Worm (Caenorhabditis elegans) whole organism, midembryonic: ENCODE data around the gene F10G7.9.

ENCODE experiments used
- T22C8.4 ChIP-seq: fragments of 200-800 bp; sonication (Bioruptor generic); IDR thresholded peaks from 2 replicates; pipeline ENCODE4 v1.3.6; 2022; ENCODE audit warnings: missing genetic modification characterization, missing compliant biosample characterization
- cog-1 ChIP-seq: sonication (generic microtip); optimal IDR thresholded peaks from 2 replicates; lab custom pipeline; 2016; ENCODE audit warnings: missing genetic modification characterization, missing compliant biosample characterization
- flt-1 ChIP-seq: fragments of 200-800 bp; sonication (Bioruptor generic); IDR thresholded peaks from 2 replicates; pipeline ENCODE4 v1.3.6; 2022; ENCODE audit warnings: missing genetic modification characterization, missing compliant biosample characterization
- klf-2 ChIP-seq: fragments of 200-800 bp; sonication (Bioruptor generic); conservative IDR thresholded peaks from 2 replicates; pipeline ENCODE4 v1.3.6; 2022; ENCODE audit warnings: missing genetic modification reagents, missing genetic modification characterization, missing compliant biosample characterization
- med-1 ChIP-seq: sonication (generic microtip); optimal IDR thresholded peaks from 2 replicates; lab custom pipeline; 2017; ENCODE audit warnings: missing genetic modification characterization, mild to moderate bottlenecking, missing compliant biosample characterization, antibody characterized with exemption, missing genetic modification reagents; ENCODE audit not compliant: insufficient read depth
- ref-1 ChIP-seq: fragments of 200-800 bp; sonication (Bioruptor generic); conservative IDR thresholded peaks from 2 replicates; pipeline ENCODE4 v1.3.6; 2022; ENCODE audit warnings: missing genetic modification reagents, missing genetic modification characterization, missing compliant biosample characterization
- tab-1 ChIP-seq: fragments of 200-800 bp; sonication (Bioruptor generic); IDR thresholded peaks from 2 replicates; pipeline ENCODE4 v1.3.6; 2022; ENCODE audit warnings: missing genetic modification characterization, missing compliant biosample characterization
- ztf-23 ChIP-seq: fragments of 200-800 bp; sonication (Bioruptor generic); IDR thresholded peaks from 2 replicates; pipeline ENCODE4 v1.3.6; 2022; ENCODE audit warnings: missing genetic modification reagents, missing genetic modification characterization, missing compliant biosample characterization
- ztf-29 ChIP-seq: fragments of 200-800 bp; sonication (Bioruptor generic); IDR thresholded peaks from 2 replicates; pipeline ENCODE4 v1.3.6; 2022; ENCODE audit warnings: missing genetic modification reagents, missing genetic modification characterization, missing compliant biosample characterization

F10G7.9 gene

ce11 chrII:4710120-4710519 lies 3.8 kb upstream of the F10G7.9 start, which contains the start of gene tag-151:
Gene tag-151 (plus strand): TSS chrII:4710277.
- no peak for TF ChIP-seq T22C8.4 (GFP tag; lab: Robert Waterston, UW)
- TF ChIP-seq klf-2 (GFP tag; lab: Robert Waterston, UW), result no peak
- no peak for TF ChIP-seq ref-1 (GFP tag; lab: Robert Waterston, UW)
- no peak for TF ChIP-seq ztf-29
- TF ChIP-seq tab-1 (GFP tag; lab: Robert Waterston, UW), result no peak
- no peak for TF ChIP-seq ztf-23 (GFP tag; lab: Robert Waterston, UW)

- TF ChIP-seq klf-2 (GFP tag; lab: Robert Waterston, UW), result no peak
- TF ChIP-seq tab-1 (GFP tag; lab: Robert Waterston, UW), result no peak
- no peak for TF ChIP-seq ref-1 (GFP tag; lab: Robert Waterston, UW)
- no peak for TF ChIP-seq cog-1 (tag; lab: Kevin White, UChicago)
- TF ChIP-seq T22C8.4 (GFP tag; lab: Robert Waterston, UW), result no peak
- TF ChIP-seq ztf-23 (GFP tag; lab: Robert Waterston, UW), result no peak
- no peak for TF ChIP-seq med-1 (GFP tag; lab: Kevin White, UChicago)
- no peak for TF ChIP-seq flt-1
- TF ChIP-seq ztf-29, result no peak
Observed at ce11 chrII:4703011-4703410, 3.3 kb downstream of the F10G7.9 start.

- peak; percentile 84 for TF ChIP-seq ztf-29
- peak; percentile 90 for TF ChIP-seq ztf-23 (GFP tag; lab: Robert Waterston, UW)
- TF ChIP-seq ref-1 (GFP tag; lab: Robert Waterston, UW), result peak; percentile 57; the same call in 1 of the 2 replicates
- peak; percentile 18; the same call in 1 of the 2 replicates for TF ChIP-seq T22C8.4 (GFP tag; lab: Robert Waterston, UW)
- peak; percentile 29 for TF ChIP-seq med-1 (GFP tag; lab: Kevin White, UChicago)
- TF ChIP-seq tab-1 (GFP tag; lab: Robert Waterston, UW), result peak; percentile 70; the same call in 1 of the 2 replicates
- peak; percentile 71 for TF ChIP-seq klf-2 (GFP tag; lab: Robert Waterston, UW)
- peak; percentile 90 for TF ChIP-seq flt-1
- TF ChIP-seq cog-1 (tag; lab: Kevin White, UChicago), result peak; percentile 30
Observed at ce11 chrII:4701482-4702119, 4.7 kb downstream of the F10G7.9 start, which contains the start of gene unc-85. Gene unc-85 (plus strand): TSS chrII:4702069.

- TF ChIP-seq T22C8.4 (GFP tag; lab: Robert Waterston, UW) (no peak), flt-1 (no peak), med-1 (GFP tag; lab: Kevin White, UChicago) (no peak), tab-1 (GFP tag; lab: Robert Waterston, UW) (no peak), ref-1 (GFP tag; lab: Robert Waterston, UW) (no peak), cog-1 (tag; lab: Kevin White, UChicago) (no peak), ztf-23 (GFP tag; lab: Robert Waterston, UW) (no peak), klf-2 (GFP tag; lab: Robert Waterston, UW) (no peak), ztf-29 (no peak)
Observed at ce11 chrII:4698266-4698771, 8.0 kb downstream of the F10G7.9 start, which contains the start of the genes rpn-5 and scc-1. Gene rpn-5 (minus strand): TSS chrII:4698427. Gene scc-1 (plus strand): TSS chrII:4698721.

ce11 chrII:4696055-4696454 lies 10.2 kb downstream of the F10G7.9 start:
- TF ChIP-seq ref-1 (GFP tag; lab: Robert Waterston, UW), result no peak
- TF ChIP-seq ztf-23 (GFP tag; lab: Robert Waterston, UW), result no peak
- TF ChIP-seq T22C8.4 (GFP tag; lab: Robert Waterston, UW), result no peak
- TF ChIP-seq ztf-29, result no peak
- TF ChIP-seq klf-2 (GFP tag; lab: Robert Waterston, UW), result no peak
- TF ChIP-seq flt-1, result no peak
- no peak for TF ChIP-seq cog-1 (tag; lab: Kevin White, UChicago)
- no peak for TF ChIP-seq tab-1 (GFP tag; lab: Robert Waterston, UW)
- TF ChIP-seq med-1 (GFP tag; lab: Kevin White, UChicago), result no peak

ce11 chrII:4693129-4693528 lies 13.2 kb downstream of the F10G7.9 start, which contains the start of gene F10G7.5:
Gene F10G7.5 (plus strand): TSS chrII:4693414.
- TF ChIP-seq med-1 (GFP tag; lab: Kevin White, UChicago) (no peak), cog-1 (tag; lab: Kevin White, UChicago) (peak; percentile 28)

- TF ChIP-seq klf-2 (GFP tag; lab: Robert Waterston, UW) (no peak), ztf-29 (no peak), med-1 (GFP tag; lab: Kevin White, UChicago) (no peak), cog-1 (tag; lab: Kevin White, UChicago) (no peak), flt-1 (no peak), ztf-23 (GFP tag; lab: Robert Waterston, UW) (no peak), tab-1 (GFP tag; lab: Robert Waterston, UW) (no peak), T22C8.4 (GFP tag; lab: Robert Waterston, UW) (no peak), ref-1 (GFP tag; lab: Robert Waterston, UW) (no peak)
Observed at ce11 chrII:4689477-4689876, 16.8 kb downstream of the F10G7.9 start, which contains the start of gene F10G7.12. Gene F10G7.12 (plus strand): TSS chrII:4689777.

- TF ChIP-seq T22C8.4 (GFP tag; lab: Robert Waterston, UW) (no peak), tab-1 (GFP tag; lab: Robert Waterston, UW) (no peak), med-1 (GFP tag; lab: Kevin White, UChicago) (no peak), ztf-23 (GFP tag; lab: Robert Waterston, UW) (no peak), flt-1 (no peak), klf-2 (GFP tag; lab: Robert Waterston, UW) (no peak), ref-1 (GFP tag; lab: Robert Waterston, UW) (no peak), ztf-29 (no peak), cog-1 (tag; lab: Kevin White, UChicago) (no peak)
Observed at ce11 chrII:4686941-4687340, 19.3 kb downstream of the F10G7.9 start, which contains the start of gene sre-39. Gene sre-39 (plus strand): TSS chrII:4687241.

- TF ChIP-seq flt-1 (no peak), T22C8.4 (GFP tag; lab: Robert Waterston, UW) (no peak), ztf-23 (GFP tag; lab: Robert Waterston, UW) (no peak), ref-1 (GFP tag; lab: Robert Waterston, UW) (no peak), klf-2 (GFP tag; lab: Robert Waterston, UW) (no peak), cog-1 (tag; lab: Kevin White, UChicago) (no peak), med-1 (GFP tag; lab: Kevin White, UChicago) (no peak), ztf-29 (no peak), tab-1 (GFP tag; lab: Robert Waterston, UW) (no peak)
Observed at ce11 chrII:4684852-4685251, 21.4 kb downstream of the F10G7.9 start.
